Worm (Caenorhabditis elegans): ENCODE measurements around the gene nhr-56.

Gene nhr-56

ce11 chrV:2244751-2245150 lies 25.9 kb downstream of the nhr-56 start, which contains the start of gene cyp-33C5:
Gene cyp-33C5 (plus strand): TSS chrV:2245004.
- TF ChIP-seq nhr-28 (tag; optimal IDR thresholded peaks at IDR 0.05) (peak; percentile 98), hlh-11 (tag; optimal IDR thresholded peaks at IDR 0.05) (peak; percentile 25), dve-1 (tag; optimal IDR thresholded peaks at IDR 0.05; ENCODE audit: insufficient read depth) (peak; percentile 54), pqm-1 (tag; optimal IDR thresholded peaks at IDR 0.05) (peak; percentile 23), dmd-6 (GFP tag; IDR thresholded peaks at IDR 0.05) (peak; percentile 70), nhr-11 (tag; optimal IDR thresholded peaks at IDR 0.05) (no peak), lin-1 (GFP tag; IDR thresholded peaks at IDR 0.05) (0 out of 2 replicates have a peak, but pooled peaks have one; percentile 41), duxl-1 (tag; optimal IDR thresholded peaks at IDR 0.05; ENCODE audit: poor library complexity) (peak; percentile 5), ceh-28 (tag; optimal IDR thresholded peaks at IDR 0.05) (no peak), daf-16 (GFP tag; optimal IDR thresholded peaks at IDR 0.05) (no peak), daf-16 (tag; optimal IDR thresholded peaks at IDR 0.05) (peak; percentile 46)

- TF ChIP-seq lin-15B (tag; optimal IDR thresholded peaks at IDR 0.05) = no peak
- no peak for TF ChIP-seq nhr-111 (GFP tag; optimal IDR thresholded peaks at IDR 0.05)
- TF ChIP-seq lsy-2 (tag; optimal IDR thresholded peaks at IDR 0.05) = no peak
- no peak for TF ChIP-seq pha-4 (GFP tag; IDR thresholded peaks at IDR 0.05)
- TF ChIP-seq pha-4 (tag; optimal IDR thresholded peaks at IDR 0.05) = no peak
- no peak for TF ChIP-seq tag-97 (GFP tag; IDR thresholded peaks at IDR 0.05)
- TF ChIP-seq sdz-12 (GFP tag; optimal IDR thresholded peaks at IDR 0.05) = no peak
- no peak for TF ChIP-seq dmd-8 (GFP tag; IDR thresholded peaks at IDR 0.05)
- no peak for TF ChIP-seq ces-1 (GFP tag; optimal IDR thresholded peaks at IDR 0.05)
- TF ChIP-seq nhr-237 (tag; optimal IDR thresholded peaks at IDR 0.05) = no peak
- no peak for TF ChIP-seq pqm-1 (tag; optimal IDR thresholded peaks at IDR 0.05)
- no peak for TF ChIP-seq nhr-10 (tag; optimal IDR thresholded peaks at IDR 0.05)
- no peak for TF ChIP-seq ama-1 (optimal IDR thresholded peaks at IDR 0.05)
- no peak for TF ChIP-seq lin-29 (GFP tag; IDR thresholded peaks at IDR 0.05)
- TF ChIP-seq ceh-28 (tag; optimal IDR thresholded peaks at IDR 0.05) = no peak
- no peak for TF ChIP-seq hif-1 (tag; optimal IDR thresholded peaks at IDR 0.05)
- no peak for TF ChIP-seq cey-2 (tag; optimal IDR thresholded peaks at IDR 0.05; ENCODE audit: borderline replicate concordance, insufficient read depth)
- TF ChIP-seq zfp-3 (GFP tag; conservative IDR thresholded peaks at IDR 0.05) = no peak
- TF ChIP-seq lin-13 (GFP tag; optimal IDR thresholded peaks at IDR 0.05) = no peak
These were observed 30.5 kb downstream of the nhr-56 start, which contains the start of gene cyp-33C6 for ce11 chrV:2249310-2249709. Gene cyp-33C6 (minus strand): TSS chrV:2249410.

- TF ChIP-seq ztf-7 (tag; optimal IDR thresholded peaks at IDR 0.05) (peak; percentile 9), ces-1 (GFP tag; optimal IDR thresholded peaks at IDR 0.05) (no peak), hlh-11 (tag; optimal IDR thresholded peaks at IDR 0.05) (peak; percentile 85), dmd-9 (GFP tag; IDR thresholded peaks at IDR 0.05) (no peak), nhr-77 (tag; optimal IDR thresholded peaks at IDR 0.05) (peak; percentile 89), lin-1 (GFP tag; IDR thresholded peaks at IDR 0.05) (0 out of 2 replicates have a peak, but pooled peaks have one; percentile 36), lsy-2 (tag; optimal IDR thresholded peaks at IDR 0.05) (no peak), dmd-6 (GFP tag; IDR thresholded peaks at IDR 0.05) (peak; percentile 85), ztf-11 (tag; optimal IDR thresholded peaks at IDR 0.05) (no peak), dve-1 (tag; optimal IDR thresholded peaks at IDR 0.05; ENCODE audit: insufficient read depth) (peak; percentile 87), lin-29 (GFP tag; IDR thresholded peaks at IDR 0.05) (no peak), tra-1 (GFP tag; IDR thresholded peaks at IDR 0.05) (0 out of 2 replicates have a peak, but pooled peaks have one; percentile 39), nhr-28 (tag; optimal IDR thresholded peaks at IDR 0.05) (peak; percentile 98), hlh-30 (tag; optimal IDR thresholded peaks at IDR 0.05; ENCODE audit: insufficient read depth) (peak; percentile 90), nhr-102 (tag; optimal IDR thresholded peaks at IDR 0.05) (peak; percentile 82), unc-62 (GFP tag; optimal IDR thresholded peaks at IDR 0.05 in 1 of 2) (peak in 1 of 2 experiments; percentile 48), unc-62 (tag; optimal IDR thresholded peaks at IDR 0.05) (no peak), mdl-1 (tag; optimal IDR thresholded peaks at IDR 0.05) (peak in 1 of 2 experiments; percentile 68), nhr-6 (tag; optimal IDR thresholded peaks at IDR 0.05) (peak; percentile 27), ama-1 (optimal IDR thresholded peaks at IDR 0.05) (no peak), nhr-76 (tag; optimal IDR thresholded peaks at IDR 0.05) (no peak), pqm-1 (tag; optimal IDR thresholded peaks at IDR 0.05) (peak; percentile 65), dpl-1 (GFP tag; optimal IDR thresholded peaks at IDR 0.05) (peak; percentile 15), nhr-48 (tag; optimal IDR thresholded peaks at IDR 0.05) (peak; percentile 29), aha-1 (tag) (peak; percentile 45), mep-1 (tag; optimal IDR thresholded peaks at IDR 0.05) (peak; percentile 64), hif-1 (tag; optimal IDR thresholded peaks at IDR 0.05) (peak in 1 of 2 experiments; percentile 1), mes-2 (tag; optimal IDR thresholded peaks at IDR 0.05; ENCODE audit: poor library complexity, severe bottlenecking) (peak; percentile 44), daf-16 (GFP tag; optimal IDR thresholded peaks at IDR 0.05) (peak in 1 of 2 experiments; percentile 43), daf-16 (tag; optimal IDR thresholded peaks at IDR 0.05) (peak; percentile 98), T20F7.1 (GFP tag; optimal IDR thresholded peaks at IDR 0.05) (no peak)
These were observed 31.4 kb downstream of the nhr-56 start, which contains the start of gene cyp-33C7 for ce11 chrV:2250126-2250590. Gene cyp-33C7 (plus strand): TSS chrV:2250540.

Measured in whole organism, L4 larva.